Worm (Caenorhabditis elegans) whole organism, L2 larva: ENCODE data around the gene phyh-1.

Experiments
- dmd-4 ChIP-seq: sonication (generic microtip); optimal IDR thresholded peaks from 2 replicates; lab custom pipeline; 2017; ENCODE audit warnings: missing biosample characterization, missing genetic modification characterization
- mdl-1 ChIP-seq, 2 experiments: fragments of 150-350 bp in 1 of 2; sonication (generic microtip) in 1 of 2; optimal IDR thresholded peaks; 2 replicates each; lab custom pipeline; 2017; ENCODE audit warnings: missing biosample characterization in 2 of 2, missing genetic modification characterization in 2 of 2
- nhr-237 ChIP-seq: fragments of 150-350 bp; optimal IDR thresholded peaks from 2 replicates; lab custom pipeline; 2014; ENCODE audit warnings: missing biosample characterization, missing genetic modification characterization

- TF ChIP-seq mdl-1 (tag; optimal IDR thresholded peaks at IDR 0.05; lab: Kevin White, UChicago) = no peak
- no peak for TF ChIP-seq nhr-237 (tag; lab: Kevin White, UChicago)
- TF ChIP-seq dmd-4 (tag; lab: Kevin White, UChicago) = no peak
These were observed 17.7 kb upstream of the phyh-1 start, which contains the start of gene clec-196 for ce11 chrIV:17276705-17277458.
